Worm (Caenorhabditis elegans) whole organism, young adult: ENCODE measurements around the gene srsx-31.

Experiments used
- B0019.2 ChIP-seq: fragments of 200-800 bp; sonication (Bioruptor generic); conservative IDR thresholded peaks from 2 replicates; pipeline ENCODE4 v1.3.6; 2022; ENCODE audit warnings: missing genetic modification reagents, missing genetic modification characterization, missing compliant biosample characterization
- F10E7.11 ChIP-seq: sonication (generic microtip); optimal IDR thresholded peaks from 2 replicates; lab custom pipeline; 2017; ENCODE audit warnings: mild to moderate bottlenecking, missing genetic modification characterization, moderate library complexity, missing compliant biosample characterization
- F37B4.10 ChIP-seq: fragments of 200-800 bp; sonication (Bioruptor generic); IDR thresholded peaks from 2 replicates; pipeline ENCODE4 v1.3.6; 2022; ENCODE audit warnings: missing genetic modification characterization, missing compliant biosample characterization
- K12H6.12 ChIP-seq: fragments of 200-800 bp; sonication (Bioruptor generic); optimal IDR thresholded peaks from 2 replicates; lab custom pipeline; 2018; ENCODE audit warnings: mild to moderate bottlenecking, missing genetic modification characterization, missing compliant biosample characterization
- T26A5.8 ChIP-seq: sonication (generic microtip); optimal IDR thresholded peaks from 2 replicates; lab custom pipeline; 2016; ENCODE audit warnings: missing genetic modification characterization, missing compliant biosample characterization
- Y67H2A.10 ChIP-seq: fragments of 200-800 bp; sonication (Bioruptor generic); conservative IDR thresholded peaks from 2 replicates; pipeline ENCODE4 v1.3.6; 2022; ENCODE audit warnings: missing genetic modification reagents, missing genetic modification characterization, missing compliant biosample characterization
- aptf-2 ChIP-seq: fragments of 200-800 bp; sonication (Bioruptor generic); conservative IDR thresholded peaks from 2 replicates; pipeline ENCODE4 v1.3.6; 2022; ENCODE audit warnings: missing genetic modification reagents, missing genetic modification characterization, missing compliant biosample characterization
- ceh-58 ChIP-seq: fragments of 200-800 bp; sonication (Bioruptor generic); IDR thresholded peaks from 2 replicates; pipeline ENCODE4 v1.3.6; 2022; ENCODE audit warnings: missing genetic modification characterization, missing compliant biosample characterization
- ceh-79 ChIP-seq: sonication (generic microtip); optimal IDR thresholded peaks from 2 replicates; lab custom pipeline; 2017; ENCODE audit warnings: mild to moderate bottlenecking, missing genetic modification characterization, missing compliant biosample characterization
- ceh-91 ChIP-seq: fragments of 200-800 bp; sonication (Bioruptor generic); IDR thresholded peaks from 2 replicates; pipeline ENCODE4 v1.3.6; 2022; ENCODE audit warnings: missing genetic modification reagents, missing genetic modification characterization, missing compliant biosample characterization
- dox-1 ChIP-seq: fragments of 200-800 bp; sonication (Bioruptor generic); IDR thresholded peaks from 2 replicates; pipeline ENCODE4 v1.3.6; 2022; ENCODE audit warnings: missing genetic modification reagents, missing genetic modification characterization, missing compliant biosample characterization
- dpl-1 ChIP-seq: fragments of 150-350 bp; optimal IDR thresholded peaks from 2 replicates; lab custom pipeline; 2014; ENCODE audit warnings: missing biosample characterization, missing genetic modification reagents, missing genetic modification characterization
- efl-1 ChIP-seq: fragments of 150-350 bp; optimal IDR thresholded peaks from 2 replicates; lab custom pipeline; 2014; ENCODE audit warnings: missing biosample characterization, missing genetic modification reagents, missing genetic modification characterization
- ekl-4 ChIP-seq: fragments of 200-800 bp; sonication (Bioruptor generic); IDR thresholded peaks from 2 replicates; pipeline ENCODE4 v1.3.6; 2022; ENCODE audit warnings: missing genetic modification reagents, missing genetic modification characterization, missing compliant biosample characterization
- him-1 ChIP-seq: sonication (generic microtip); optimal IDR thresholded peaks from 2 replicates; lab custom pipeline; 2016; ENCODE audit warnings: missing genotype, missing genetic modification reagents, missing genetic modification characterization, missing compliant biosample characterization
- hrde-1 ChIP-seq: sonication (generic microtip); optimal IDR thresholded peaks from 2 replicates; lab custom pipeline; 2016; ENCODE audit warnings: missing genetic modification characterization, mild to moderate bottlenecking, missing compliant biosample characterization, moderate library complexity, missing genotype, missing genetic modification reagents, borderline replicate concordance
- hsf-1 ChIP-seq: fragments of 200-800 bp; sonication (Bioruptor generic); IDR thresholded peaks from 2 replicates; pipeline ENCODE4 v1.3.6; 2022; ENCODE audit warnings: missing genetic modification reagents, missing genetic modification characterization, missing compliant biosample characterization
- let-526 ChIP-seq: fragments of 200-800 bp; sonication (Bioruptor generic); IDR thresholded peaks from 2 replicates; pipeline ENCODE4 v1.3.6; 2022; ENCODE audit warnings: missing genetic modification reagents, missing genetic modification characterization, missing compliant biosample characterization
- let-607 ChIP-seq, 2 experiments: fragments of 200-800 bp in 1 of 2; sonication (Bioruptor generic) in 1 of 2; sonication (generic microtip) in 1 of 2; optimal IDR thresholded peaks; 2 replicates each; lab custom pipeline; 2016 to 2018; ENCODE audit warnings: mild to moderate bottlenecking in 2 of 2, missing compliant biosample characterization in 2 of 2, missing genetic modification characterization in 2 of 2, moderate library complexity in 2 of 2, missing genotype in 1 of 2
- lin-54 ChIP-seq: fragments of 200-800 bp; sonication (Bioruptor generic); optimal IDR thresholded peaks from 2 replicates; lab custom pipeline; 2018; ENCODE audit warnings: mild to moderate bottlenecking, missing genetic modification characterization, missing compliant biosample characterization
- lsl-1 ChIP-seq: fragments of 200-800 bp; sonication (Bioruptor generic); optimal IDR thresholded peaks from 2 replicates; lab custom pipeline; 2018; ENCODE audit warnings: mild to moderate bottlenecking, missing genetic modification characterization, moderate library complexity, missing compliant biosample characterization
- madf-10 ChIP-seq: sonication (generic microtip); optimal IDR thresholded peaks from 2 replicates; lab custom pipeline; 2016; ENCODE audit warnings: mild to moderate bottlenecking, missing genetic modification characterization, missing compliant biosample characterization
- nfya-1 ChIP-seq: sonication (generic microtip); optimal IDR thresholded peaks from 2 replicates; lab custom pipeline; 2017; ENCODE audit warnings: antibody characterized with exemption, missing compliant biosample characterization, missing genetic modification characterization, borderline replicate concordance; ENCODE audit not compliant: insufficient read depth
- nhr-120 ChIP-seq: fragments of 200-800 bp; sonication (Bioruptor generic); IDR thresholded peaks from 2 replicates; pipeline ENCODE4 v1.3.6; 2022; ENCODE audit warnings: missing genetic modification characterization, missing compliant biosample characterization
- nhr-80 ChIP-seq: sonication (generic microtip); optimal IDR thresholded peaks from 2 replicates; lab custom pipeline; 2016; ENCODE audit warnings: missing genetic modification characterization, missing compliant biosample characterization
- repo-1 ChIP-seq: sonication (generic microtip); optimal IDR thresholded peaks from 2 replicates; lab custom pipeline; 2017; ENCODE audit warnings: mild to moderate bottlenecking, missing genetic modification characterization, missing compliant biosample characterization
- snpc-1.1 ChIP-seq: sonication (generic microtip); optimal IDR thresholded peaks from 2 replicates; lab custom pipeline; 2017; ENCODE audit warnings: missing genetic modification characterization, mild to moderate bottlenecking, missing compliant biosample characterization, antibody characterized with exemption, moderate library complexity, missing genotype, missing genetic modification reagents; ENCODE audit not compliant: insufficient read depth
- snpc-4 ChIP-seq, 5 experiments: fragments of 150-350 bp in 1 of 5; sonication (generic microtip) in 4 of 5; optimal IDR thresholded peaks; 2 replicates each; lab custom pipeline; 2014 to 2018; ENCODE audit warnings: missing genetic modification characterization in 5 of 5, missing biosample characterization in 3 of 5, antibody characterized with exemption in 2 of 5, mild to moderate bottlenecking in 2 of 5, missing compliant biosample characterization in 2 of 5, missing genotype in 2 of 5, moderate library complexity in 2 of 5, missing genetic modification reagents in 1 of 5
- tbx-9 ChIP-seq: sonication (generic microtip); optimal IDR thresholded peaks from 2 replicates; lab custom pipeline; 2016; ENCODE audit warnings: borderline replicate concordance, missing genetic modification characterization, inconsistent platforms, missing compliant biosample characterization
- ztf-6 ChIP-seq: fragments of 200-800 bp; sonication (Bioruptor generic); IDR thresholded peaks from 2 replicates; pipeline ENCODE4 v1.3.6; 2022; ENCODE audit warnings: missing genetic modification reagents, missing genetic modification characterization, missing compliant biosample characterization

Gene srsx-31

DNA sequence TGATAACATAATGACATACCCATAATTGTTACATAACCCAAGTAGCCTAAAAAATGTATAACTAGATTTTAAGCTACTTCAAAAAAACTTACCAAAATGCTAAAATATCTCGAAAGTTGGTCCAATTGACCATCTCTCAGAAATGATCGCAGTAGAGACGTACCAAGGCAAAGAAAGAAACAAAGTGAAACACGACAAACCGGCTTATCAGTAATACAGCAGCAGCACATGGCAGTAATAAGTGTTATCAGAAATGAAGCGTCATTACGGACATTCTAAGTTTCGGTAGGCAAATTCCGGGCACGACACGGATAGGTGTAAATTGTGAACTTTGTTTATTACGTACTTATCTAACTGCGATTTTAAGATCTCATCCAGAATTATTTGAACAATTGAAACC lies 10.6 kb upstream of the srsx-31 start, which contains the start of gene cln-3.1:
TSS of gene cln-3.1 (minus strand) at position 171 of the 400 bp plus-strand sequence.
- TF ChIP-seq madf-10 (tag; lab: Kevin White, UChicago), result no peak
- TF ChIP-seq nhr-80 (tag; lab: Kevin White, UChicago), result peak; percentile 61

DNA sequence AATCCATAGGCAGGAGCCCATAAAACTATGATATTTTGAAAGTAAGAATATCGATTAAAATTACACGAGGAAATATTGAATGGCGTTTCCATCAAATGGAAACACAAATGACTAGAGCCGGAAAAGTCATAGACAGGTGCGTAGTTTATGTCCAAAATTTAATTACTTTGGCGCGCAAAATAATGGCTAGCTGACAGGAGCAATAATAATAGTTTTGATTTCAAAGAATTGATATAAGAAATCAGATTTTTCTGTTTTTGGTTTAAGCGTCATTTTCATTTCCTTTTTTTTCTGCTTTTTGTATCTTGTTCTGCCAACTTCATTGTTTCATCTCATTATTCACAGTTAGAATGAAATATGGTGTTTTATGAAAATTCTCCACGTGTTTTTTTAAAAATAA lies 8.1 kb upstream of the srsx-31 start, which contains the start of gene F07B10.4:
TSS of gene F07B10.4 (minus strand) at position 101 of the 400 bp plus-strand sequence.
- no peak for TF ChIP-seq F37B4.10
- TF ChIP-seq T26A5.8 (tag; lab: Kevin White, UChicago), result no peak
- TF ChIP-seq hsf-1, result no peak
- no peak for TF ChIP-seq F10E7.11 (tag; lab: Kevin White, UChicago)
- TF ChIP-seq nhr-120 (GFP tag; lab: Robert Waterston, UW), result no peak
- no peak for TF ChIP-seq hrde-1 (tag; lab: Kevin White, UChicago)
- no peak for TF ChIP-seq repo-1 (tag; lab: Kevin White, UChicago)
- no peak for TF ChIP-seq dox-1 (GFP tag; lab: Robert Waterston, UW)
- no peak for TF ChIP-seq madf-10 (tag; lab: Kevin White, UChicago)
- no peak for TF ChIP-seq ceh-58 (GFP tag; lab: Robert Waterston, UW)
- no peak for TF ChIP-seq let-526
- TF ChIP-seq snpc-4 (GFP tag; optimal IDR thresholded peaks at IDR 0.05; lab: Kevin White, UChicago), result no peak
- TF ChIP-seq snpc-4 (tag; optimal IDR thresholded peaks at IDR 0.05; lab: Kevin White, UChicago), result no peak
- no peak for TF ChIP-seq lin-54 (GFP tag; lab: Kevin White, UChicago)
- TF ChIP-seq snpc-1.1 (tag; lab: Kevin White, UChicago), result no peak

DNA sequence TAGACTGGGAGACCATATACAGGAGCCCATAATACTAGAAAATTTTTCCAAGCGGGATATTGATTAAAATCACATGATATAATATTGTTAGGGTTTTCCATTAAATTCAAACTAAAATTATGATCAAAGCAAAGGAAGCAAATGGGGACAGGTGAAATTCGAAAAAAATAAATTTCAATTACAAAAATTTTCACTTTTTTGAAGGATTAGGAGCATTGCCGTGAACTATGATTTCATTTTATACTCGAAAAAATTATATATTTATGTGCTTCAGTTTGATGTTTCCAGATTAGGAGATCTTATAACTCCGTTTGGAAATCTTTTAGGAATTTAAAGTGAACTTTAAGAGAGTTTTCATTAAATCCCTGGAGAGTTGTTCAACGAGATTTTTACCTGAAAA lies 5.7 kb upstream of the srsx-31 start, which contains the start of gene F07B10.7:
TSS of gene F07B10.7 (minus strand) at position 101 of the 400 bp plus-strand sequence.
- no peak for TF ChIP-seq Y67H2A.10 (GFP tag; lab: Robert Waterston, UW)
- no peak for TF ChIP-seq ekl-4
- no peak for TF ChIP-seq him-1 (tag; lab: Kevin White, UChicago)

DNA sequence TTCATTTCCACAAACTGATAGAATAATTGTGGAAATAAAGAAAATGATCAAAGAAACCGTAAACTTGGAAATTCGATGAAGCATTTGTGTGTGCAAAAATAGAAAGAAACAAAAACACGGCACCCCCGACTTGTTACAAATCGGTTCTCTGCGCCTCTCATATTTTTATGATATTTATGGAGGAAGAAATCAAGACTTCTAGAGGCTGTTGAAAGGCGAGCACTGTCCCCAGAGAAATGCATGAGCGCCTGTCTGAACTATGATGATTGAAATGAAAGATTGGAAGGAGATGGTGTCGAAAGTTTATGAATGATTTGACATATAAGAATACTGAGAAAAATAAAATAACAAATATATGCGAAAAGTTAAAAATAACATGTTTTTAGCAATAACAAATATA lies 4.0 kb upstream of the srsx-31 start, which contains the start of gene lgc-36:
TSS of gene lgc-36 (minus strand) at position 101 of the 400 bp plus-strand sequence.
- TF ChIP-seq hsf-1, result no peak
- no peak for TF ChIP-seq ztf-6 (GFP tag; lab: Robert Waterston, UW)
- TF ChIP-seq B0019.2, result no peak
- TF ChIP-seq dpl-1 (GFP tag; lab: Kevin White, UChicago), result no peak
- TF ChIP-seq ceh-79, result no peak
- no peak for TF ChIP-seq efl-1
- no peak for TF ChIP-seq nfya-1 (tag; lab: Kevin White, UChicago)
- TF ChIP-seq tbx-9 (tag; lab: Kevin White, UChicago), result no peak
- TF ChIP-seq, all 124 proteins: peak for 0

DNA sequence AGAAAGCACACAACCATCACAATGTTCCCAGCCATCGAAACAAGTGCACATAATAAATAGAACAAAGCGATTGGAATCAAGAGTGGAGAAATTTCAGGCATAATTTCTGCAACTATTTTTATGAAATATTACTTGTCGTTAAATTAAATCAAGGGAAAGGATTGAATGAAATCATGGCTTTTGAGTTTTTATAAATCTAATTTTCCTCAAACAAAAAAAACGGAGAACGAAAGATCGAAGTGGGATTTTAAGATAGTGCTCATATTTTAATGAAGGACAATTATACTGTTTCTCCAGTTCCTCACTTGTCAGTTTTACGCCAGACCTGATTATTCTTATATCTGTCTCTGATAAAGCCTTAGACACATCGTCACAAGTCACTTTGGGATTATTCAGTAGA lies 2.5 kb downstream of the srsx-31 start, which contains the start of gene srsx-33:
TSS of gene srsx-33 (minus strand) at position 101 of the 400 bp plus-strand sequence.
- TF ChIP-seq aptf-2 (GFP tag; lab: Robert Waterston, UW) (no peak), K12H6.12 (no peak), efl-1 (no peak), lsl-1 (GFP tag; lab: Kevin White, UChicago) (no peak), ceh-91 (GFP tag; lab: Robert Waterston, UW) (no peak), hsf-1 (no peak), snpc-4 (GFP tag; optimal IDR thresholded peaks at IDR 0.05; lab: Kevin White, UChicago) (no peak), snpc-4 (tag; optimal IDR thresholded peaks at IDR 0.05; lab: Kevin White, UChicago) (no peak), let-607 (tag; optimal IDR thresholded peaks at IDR 0.05; lab: Kevin White, UChicago) (no peak)
- TF ChIP-seq, all 124 proteins: peak for 0
